Worm (Caenorhabditis elegans) whole organism, L1 larva: ENCODE measurements around the gene F43C11.6.

Source experiments
- Y116A8C.19 ChIP-seq: sonication (generic microtip); optimal IDR thresholded peaks from 2 replicates; lab custom pipeline; 2016; ENCODE audit warnings: missing compliant biosample characterization, missing genetic modification characterization, borderline replicate concordance
- aha-1 ChIP-seq: fragments of 150-350 bp; optimal IDR thresholded peaks from 2 replicates; lab custom pipeline; 2014; ENCODE audit warnings: missing biosample characterization, missing genetic modification characterization
- ama-1 ChIP-seq: fragments of 150-350 bp; optimal IDR thresholded peaks from 2 replicates; lab custom pipeline; 2014
- ceh-63 ChIP-seq: fragments of 200-800 bp; sonication (Bioruptor generic); optimal IDR thresholded peaks from 2 replicates; lab custom pipeline; 2018; ENCODE audit warnings: mild to moderate bottlenecking, missing genetic modification characterization, missing compliant biosample characterization
- ceh-8 ChIP-seq: fragments of 200-800 bp; sonication (Bioruptor generic); optimal IDR thresholded peaks from 2 replicates; lab custom pipeline; 2018; ENCODE audit warnings: mild to moderate bottlenecking, missing genetic modification characterization, moderate library complexity, missing compliant biosample characterization
- ceh-82 ChIP-seq, 3 experiments: fragments of 150-350 bp in 1 of 3; sonication (generic microtip) in 2 of 3; optimal IDR thresholded peaks; 2 replicates each; lab custom pipeline; 2014 to 2017; ENCODE audit warnings: missing biosample characterization in 3 of 3, missing genetic modification characterization in 3 of 3
- ceh-88 ChIP-seq: fragments of 200-800 bp; sonication (Bioruptor generic); IDR thresholded peaks from 2 replicates; pipeline ENCODE4 v1.3.6; 2022; ENCODE audit warnings: missing genetic modification characterization, missing compliant biosample characterization
- ceh-90 ChIP-seq: sonication (generic microtip); optimal IDR thresholded peaks from 2 replicates; lab custom pipeline; 2016; ENCODE audit warnings: missing genetic modification characterization, missing compliant biosample characterization
- ces-1 ChIP-seq: fragments of 150-350 bp; optimal IDR thresholded peaks from 2 replicates; lab custom pipeline; 2014; ENCODE audit warnings: missing biosample characterization, missing genetic modification reagents, missing genetic modification characterization
- dpl-1 ChIP-seq, 3 experiments: fragments of 150-350 bp in 2 of 3; sonication (generic microtip) in 1 of 3; optimal IDR thresholded peaks; 2 replicates each; lab custom pipeline; 2014 to 2017; ENCODE audit warnings: missing biosample characterization in 3 of 3, missing genetic modification characterization in 3 of 3, missing genetic modification reagents in 3 of 3
- efl-1 ChIP-seq, 4 experiments: fragments of 150-350 bp; optimal IDR thresholded peaks in 3 of 4; peaks in 1 of 4; 1 replicate in 1 of 4; 2 replicates in 3 of 4; lab custom pipeline; 2014; ENCODE audit warnings: missing biosample characterization in 2 of 4, missing genetic modification characterization in 2 of 4, missing genetic modification reagents in 2 of 4
- egl-27 ChIP-seq, 2 experiments: fragments of 150-350 bp in 1 of 2; sonication (generic microtip); optimal IDR thresholded peaks; 3 replicates each; lab custom pipeline; 2017 to 2018; ENCODE audit warnings: missing biosample characterization in 2 of 2, missing genetic modification characterization in 2 of 2, missing genetic modification reagents in 2 of 2
- elt-2 ChIP-seq: sonication (generic microtip); optimal IDR thresholded peaks from 2 replicates; lab custom pipeline; 2016; ENCODE audit warnings: missing genetic modification characterization, mild to moderate bottlenecking, inconsistent platforms, missing compliant biosample characterization, missing genetic modification reagents
- fkh-10 ChIP-seq: sonication (generic microtip); optimal IDR thresholded peaks from 2 replicates; lab custom pipeline; 2017; ENCODE audit warnings: missing biosample characterization, missing genetic modification reagents, missing genetic modification characterization
- fos-1 ChIP-seq: fragments of 150-350 bp; optimal IDR thresholded peaks from 2 replicates; lab custom pipeline; 2014; ENCODE audit warnings: missing biosample characterization, missing genetic modification characterization
- grh-1 ChIP-seq: fragments of 200-800 bp; sonication (Bioruptor generic); IDR thresholded peaks from 2 replicates; pipeline ENCODE4 v1.3.6; 2022; ENCODE audit warnings: missing genetic modification reagents, missing genetic modification characterization, missing compliant biosample characterization
- jun-1 ChIP-seq: fragments of 150-350 bp; optimal IDR thresholded peaks from 2 replicates; lab custom pipeline; 2014; ENCODE audit warnings: missing biosample characterization, missing genetic modification reagents, missing genetic modification characterization
- lin-13 ChIP-seq: fragments of 150-350 bp; optimal IDR thresholded peaks from 2 replicates; lab custom pipeline; 2014; ENCODE audit warnings: missing biosample characterization, missing genetic modification reagents, missing genetic modification characterization
- lin-14 ChIP-seq: fragments of 200-800 bp; sonication (Bioruptor generic); optimal IDR thresholded peaks from 2 replicates; lab custom pipeline; 2018; ENCODE audit warnings: mild to moderate bottlenecking, missing genetic modification characterization, moderate library complexity, missing compliant biosample characterization
- lin-35 ChIP-seq, 2 experiments: fragments of 150-350 bp; optimal IDR thresholded peaks; 2 replicates each; lab custom pipeline; 2014; ENCODE audit warnings: missing biosample characterization in 2 of 2, missing genetic modification characterization in 2 of 2, missing genetic modification reagents in 2 of 2
- mef-2 ChIP-seq: fragments of 150-350 bp; optimal IDR thresholded peaks from 2 replicates; lab custom pipeline; 2014; ENCODE audit warnings: missing biosample characterization, missing genetic modification characterization
- mep-1 ChIP-seq: fragments of 150-350 bp; optimal IDR thresholded peaks from 2 replicates; lab custom pipeline; 2014; ENCODE audit warnings: missing biosample characterization, missing genetic modification characterization
- nhr-11 ChIP-seq: fragments of 150-350 bp; optimal IDR thresholded peaks from 2 replicates; lab custom pipeline; 2014; ENCODE audit warnings: missing biosample characterization, missing genetic modification characterization
- nhr-12 ChIP-seq: sonication (generic microtip); optimal IDR thresholded peaks from 2 replicates; lab custom pipeline; 2017; ENCODE audit warnings: missing biosample characterization, missing genetic modification characterization
- nhr-19 ChIP-seq: fragments of 200-800 bp; sonication (Bioruptor generic); conservative IDR thresholded peaks from 2 replicates; pipeline ENCODE4 v1.3.6; 2022; ENCODE audit warnings: missing genetic modification characterization, missing compliant biosample characterization
- nhr-85 ChIP-seq: sonication (generic microtip); peaks from one replicate; lab custom pipeline; 2016; ENCODE audit warnings: missing genetic modification characterization, inconsistent platforms, missing compliant biosample characterization
- pax-3 ChIP-seq: fragments of 200-800 bp; sonication (Bioruptor generic); optimal IDR thresholded peaks from 2 replicates; lab custom pipeline; 2018; ENCODE audit warnings: mild to moderate bottlenecking, missing genetic modification characterization, moderate library complexity, missing compliant biosample characterization
- pqm-1 ChIP-seq: sonication (generic microtip); optimal IDR thresholded peaks from 3 replicates; lab custom pipeline; 2017; ENCODE audit warnings: missing biosample characterization, missing genetic modification characterization
- skn-1 ChIP-seq: fragments of 150-350 bp; optimal IDR thresholded peaks from 2 replicates; lab custom pipeline; 2014; ENCODE audit warnings: missing biosample characterization, missing genetic modification characterization
- snpc-4 ChIP-seq: fragments of 150-350 bp; optimal IDR thresholded peaks from 2 replicates; lab custom pipeline; 2014; ENCODE audit warnings: missing biosample characterization, missing genetic modification characterization
- snu-23 ChIP-seq: sonication (generic microtip); optimal IDR thresholded peaks from 2 replicates; lab custom pipeline; 2016; ENCODE audit warnings: missing genetic modification characterization, missing compliant biosample characterization
- sptf-1 ChIP-seq: fragments of 150-350 bp; optimal IDR thresholded peaks from 2 replicates; lab custom pipeline; 2014; ENCODE audit warnings: missing biosample characterization, missing genetic modification characterization
- tbx-2 ChIP-seq: sonication (generic microtip); optimal IDR thresholded peaks from 2 replicates; lab custom pipeline; 2016; ENCODE audit warnings: missing genetic modification characterization, missing compliant biosample characterization
- tlp-1 ChIP-seq: fragments of 150-350 bp; optimal IDR thresholded peaks from 2 replicates; lab custom pipeline; 2014; ENCODE audit warnings: missing biosample characterization, missing genetic modification characterization
- unc-130 ChIP-seq: fragments of 150-350 bp; optimal IDR thresholded peaks from 2 replicates; lab custom pipeline; 2017; ENCODE audit warnings: missing biosample characterization, missing genetic modification characterization, inconsistent platforms
- unc-30 ChIP-seq: sonication (generic microtip); optimal IDR thresholded peaks from 2 replicates; lab custom pipeline; 2017; ENCODE audit warnings: missing biosample characterization, missing genetic modification characterization
- unc-98 ChIP-seq: fragments of 200-800 bp; sonication (Bioruptor generic); IDR thresholded peaks from 2 replicates; pipeline ENCODE4 v1.3.6; 2022; ENCODE audit warnings: missing genetic modification characterization, missing compliant biosample characterization
- vab-15 ChIP-seq: sonication (generic microtip); optimal IDR thresholded peaks from 2 replicates; lab custom pipeline; 2017; ENCODE audit warnings: missing genotype, mild to moderate bottlenecking, missing genetic modification characterization, missing compliant biosample characterization
- xbp-1 ChIP-seq: sonication (generic microtip); optimal IDR thresholded peaks from 2 replicates; lab custom pipeline; 2016; ENCODE audit warnings: missing genetic modification characterization, missing compliant biosample characterization
- zag-1 ChIP-seq: fragments of 150-350 bp; optimal IDR thresholded peaks from 2 replicates; lab custom pipeline; 2014; ENCODE audit warnings: missing biosample characterization, missing genetic modification characterization

Gene F43C11.6

DNA sequence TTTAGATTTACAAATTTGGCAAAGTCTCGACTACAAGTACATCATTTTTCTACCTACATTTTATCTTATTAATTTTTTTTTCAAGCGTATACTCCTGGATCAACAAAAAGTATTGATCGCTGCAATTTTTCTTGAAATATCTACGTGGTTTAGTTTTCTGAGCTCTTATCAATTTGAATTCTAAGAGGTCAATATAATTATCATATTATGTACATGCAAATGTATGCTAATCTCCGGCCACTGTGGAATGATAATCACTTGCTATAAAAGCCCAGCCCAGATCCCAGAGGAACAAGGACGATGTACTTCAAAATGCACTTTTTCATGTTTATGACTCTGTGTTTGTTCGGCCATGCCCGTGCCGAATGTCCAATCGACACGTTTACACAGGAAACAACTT is 14.6 kb downstream of the F43C11.6 start, which contains the start of gene F43C11.1:
Gene F43C11.1, plus strand, starts transcription at position 301 of the 400 bp plus-strand sequence.
- TF ChIP-seq Y116A8C.19 (tag; lab: Kevin White, UChicago) (no peak), lin-14 (no peak), snu-23 (GFP tag; lab: Kevin White, UChicago) (no peak), xbp-1 (tag; lab: Kevin White, UChicago) (no peak), ceh-90 (no peak), dpl-1 (GFP tag; optimal IDR thresholded peaks at IDR 0.05; lab: Kevin White, UChicago) (no peak), lin-13 (GFP tag; lab: Kevin White, UChicago) (no peak), nhr-19 (GFP tag; lab: Robert Waterston, UW) (no peak), grh-1 (GFP tag; lab: Robert Waterston, UW) (no peak), tbx-2 (tag; lab: Kevin White, UChicago) (no peak), aha-1 (tag; lab: Kevin White, UChicago) (no peak), sptf-1 (tag; lab: Kevin White, UChicago) (no peak), mep-1 (tag; lab: Kevin White, UChicago) (no peak), lin-35 (GFP tag; optimal IDR thresholded peaks at IDR 0.05; lab: Kevin White, UChicago) (no peak), ceh-8 (GFP tag; lab: Kevin White, UChicago) (no peak), vab-15 (tag; lab: Kevin White, UChicago) (no peak)

DNA sequence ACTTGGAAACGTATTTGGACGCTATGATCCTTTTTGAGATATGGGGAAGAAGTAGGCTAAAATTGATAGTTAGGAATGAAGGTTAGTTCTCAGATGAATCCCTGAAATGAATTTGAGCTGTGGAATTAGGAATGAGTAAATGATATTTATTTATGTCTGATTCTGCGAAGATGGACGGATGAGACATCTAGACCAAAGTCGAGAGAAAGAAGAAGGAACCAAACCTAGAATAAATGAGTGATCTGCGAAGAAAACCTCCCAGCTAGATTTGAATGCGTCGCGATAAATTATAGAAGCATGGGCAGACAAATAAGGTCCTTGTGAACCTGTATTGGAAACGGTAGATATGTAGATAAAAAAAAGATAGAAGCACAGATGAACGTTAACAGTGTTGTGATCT is 17.7 kb downstream of the F43C11.6 start, which contains the start of gene F43C11.16:
Gene F43C11.16, minus strand, starts transcription at position 101 of the 400 bp plus-strand sequence.
- no peak for TF ChIP-seq ceh-90
- TF ChIP-seq pqm-1 (tag; lab: Kevin White, UChicago), result no peak
- no peak for TF ChIP-seq efl-1 (optimal IDR thresholded peaks at IDR 0.05; lab: Kevin White, UChicago)
- peak in 1 of 2 experiments; percentile 18 for TF ChIP-seq efl-1 (GFP tag; optimal IDR thresholded peaks at IDR 0.05 in 1 of 2; lab: Kevin White, UChicago)
- no peak for TF ChIP-seq elt-2 (tag; lab: Kevin White, UChicago)
- no peak for TF ChIP-seq grh-1 (GFP tag; lab: Robert Waterston, UW)
- TF ChIP-seq ceh-63, result no peak
- no peak for TF ChIP-seq egl-27 (tag; optimal IDR thresholded peaks at IDR 0.05; lab: Kevin White, UChicago)
- no peak for TF ChIP-seq nhr-12

DNA sequence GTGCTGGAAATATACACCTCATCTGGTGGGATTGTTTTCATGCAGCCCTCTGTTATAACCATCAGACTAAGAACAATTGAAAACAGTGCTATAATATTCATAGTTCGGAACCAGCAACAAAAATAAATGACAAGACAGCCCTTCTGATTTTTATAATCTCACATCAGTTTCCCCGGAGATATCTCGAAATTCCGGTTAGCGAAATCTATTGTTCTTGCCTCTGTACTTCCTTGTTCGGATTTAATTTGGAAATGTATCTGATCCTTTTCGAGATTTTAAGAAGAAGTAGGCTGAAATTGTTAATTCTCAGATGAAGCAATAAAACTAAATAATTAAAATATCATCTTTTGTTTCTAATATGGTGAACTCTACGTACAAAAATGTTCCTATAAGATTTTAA is 21.4 kb downstream of the F43C11.6 start, which contains the start of gene F43C11.11:
Gene F43C11.11, minus strand, starts transcription at position 101 of the 400 bp plus-strand sequence.
- TF ChIP-seq nhr-85 (tag; lab: Kevin White, UChicago), result no peak
- TF ChIP-seq ces-1 (GFP tag; lab: Kevin White, UChicago), result no peak
- TF ChIP-seq efl-1 (optimal IDR thresholded peaks at IDR 0.05; lab: Kevin White, UChicago), result no peak
- TF ChIP-seq efl-1 (GFP tag; optimal IDR thresholded peaks at IDR 0.05 in 1 of 2; lab: Kevin White, UChicago), result no peak
- TF ChIP-seq jun-1 (tag; lab: Kevin White, UChicago), result no peak
- no peak for TF ChIP-seq snu-23 (GFP tag; lab: Kevin White, UChicago)
- no peak for TF ChIP-seq sptf-1 (tag; lab: Kevin White, UChicago)

DNA sequence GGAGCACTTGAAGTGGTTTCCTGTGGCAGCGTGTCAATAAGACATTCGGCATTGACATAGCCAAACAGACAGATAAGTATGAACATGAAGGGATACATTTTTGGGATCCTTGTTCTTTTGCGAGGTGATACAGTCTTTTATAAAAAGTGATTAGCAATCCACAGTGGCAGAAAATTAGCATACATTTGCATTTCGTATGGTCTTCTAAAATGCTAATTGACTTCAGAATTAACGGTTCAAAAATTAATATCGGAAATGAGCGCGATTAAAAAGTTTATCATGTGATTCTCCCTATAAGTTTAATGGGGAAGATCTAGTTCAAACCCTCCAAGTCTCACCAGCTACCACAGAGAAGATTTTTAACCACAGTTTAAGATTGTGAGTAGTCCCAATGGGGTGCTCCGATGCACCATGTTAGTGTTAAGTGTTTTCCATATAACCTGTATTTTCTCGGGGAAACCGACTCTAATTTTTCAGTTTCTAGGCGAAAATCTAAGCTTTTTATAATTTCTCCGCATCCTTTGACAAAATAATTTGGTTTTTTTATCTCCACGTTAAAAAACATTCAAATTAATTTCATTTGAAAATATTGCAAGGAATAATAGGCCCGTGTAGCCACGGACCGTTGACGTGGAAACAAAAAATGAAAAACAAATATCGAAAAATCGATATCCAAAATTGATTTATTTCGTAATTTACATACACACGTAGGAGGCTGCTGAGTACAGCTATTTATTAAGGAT is 24.6 kb downstream of the F43C11.6 start, which contains the start of the genes F43C11.12 and F16G10.5:
Gene F43C11.12, minus strand, starts transcription at position 101 of the 743 bp plus-strand sequence.
Gene F16G10.5, plus strand, starts transcription at position 693 of the 743 bp plus-strand sequence.
- no peak for TF ChIP-seq lin-35 (GFP tag; optimal IDR thresholded peaks at IDR 0.05; lab: Kevin White, UChicago)
- no peak for TF ChIP-seq snpc-4
- TF ChIP-seq tbx-2 (tag; lab: Kevin White, UChicago), result no peak
- no peak for TF ChIP-seq skn-1 (tag; lab: Kevin White, UChicago)
- no peak for TF ChIP-seq pax-3
- no peak for TF ChIP-seq fos-1
- TF ChIP-seq ceh-90, result no peak
- TF ChIP-seq tlp-1 (tag; lab: Kevin White, UChicago), result no peak
- TF ChIP-seq ama-1 (lab: Kevin White, UChicago), result no peak
- no peak for TF ChIP-seq fkh-10 (GFP tag; lab: Kevin White, UChicago)
- no peak for TF ChIP-seq unc-30
- no peak for TF ChIP-seq ces-1 (GFP tag; lab: Kevin White, UChicago)
- TF ChIP-seq ceh-82 (tag; optimal IDR thresholded peaks at IDR 0.05; lab: Kevin White, UChicago), result no peak
- no peak for TF ChIP-seq unc-98 (GFP tag; lab: Robert Waterston, UW)
- TF ChIP-seq zag-1, result no peak
- TF ChIP-seq ceh-88 (GFP tag; lab: Robert Waterston, UW), result no peak
- TF ChIP-seq unc-130 (tag; lab: Kevin White, UChicago), result no peak
- TF ChIP-seq nhr-11 (tag; lab: Kevin White, UChicago), result no peak
- no peak for TF ChIP-seq mef-2
- TF ChIP-seq, all 84 proteins: peak for 0
